Fruit fly (Drosophila melanogaster) whole organism, adult: ENCODE data around the gene AOX3.

Experiments
- CG11617 ChIP-seq: fragments of 200-800 bp; sonication (Bioruptor generic); optimal IDR thresholded peaks from 2 replicates; lab custom pipeline; 2017; ENCODE audit warnings: mild to moderate bottlenecking, missing biosample characterization, missing genetic modification reagents, missing genetic modification characterization
- CG12768 ChIP-seq: fragments of 200-800 bp; sonication (Bioruptor generic); optimal IDR thresholded peaks from 2 replicates; lab custom pipeline; 2017; ENCODE audit warnings: missing biosample characterization, missing genetic modification characterization, mild to moderate bottlenecking, moderate library complexity, missing genetic modification reagents
- CG14711 ChIP-seq: fragments of 200-800 bp; sonication (Bioruptor generic); optimal IDR thresholded peaks from 2 replicates; lab custom pipeline; 2018; ENCODE audit warnings: missing biosample characterization, mild to moderate bottlenecking, missing genetic modification characterization, moderate library complexity
- CG1620 ChIP-seq: fragments of 200-800 bp; sonication (Bioruptor generic); optimal IDR thresholded peaks from 2 replicates; lab custom pipeline; 2016; ENCODE audit warnings: missing biosample characterization, missing genetic modification characterization
- CG33017 ChIP-seq: fragments of 200-800 bp; sonication (Bioruptor generic); optimal IDR thresholded peaks from 2 replicates; lab custom pipeline; 2018; ENCODE audit warnings: missing biosample characterization, mild to moderate bottlenecking, missing genetic modification characterization, moderate library complexity
- CG5204 ChIP-seq: fragments of 200-800 bp; sonication (Bioruptor generic); optimal IDR thresholded peaks from 2 replicates; lab custom pipeline; 2016; ENCODE audit warnings: missing biosample characterization, missing genetic modification characterization
- CG7045 ChIP-seq: fragments of 200-800 bp; sonication (Bioruptor generic); optimal IDR thresholded peaks from 2 replicates; lab custom pipeline; 2017; ENCODE audit warnings: missing biosample characterization, mild to moderate bottlenecking, missing genetic modification characterization
- CG7101 ChIP-seq: fragments of 200-800 bp; sonication (Bioruptor generic); optimal IDR thresholded peaks from 2 replicates; lab custom pipeline; 2018; ENCODE audit warnings: missing biosample characterization, mild to moderate bottlenecking, missing genetic modification characterization, moderate library complexity
- Clk ChIP-seq: fragments of 200-800 bp; sonication (Bioruptor generic); optimal IDR thresholded peaks from 2 replicates; lab custom pipeline; 2017; ENCODE audit warnings: missing biosample characterization, missing genetic modification characterization
- Crg-1 ChIP-seq: fragments of 200-800 bp; sonication (Bioruptor generic); optimal IDR thresholded peaks from 2 replicates; lab custom pipeline; 2016; ENCODE audit warnings: missing biosample characterization, missing genetic modification characterization
- Hr96 ChIP-seq: fragments of 200-800 bp; sonication (Bioruptor generic); optimal IDR thresholded peaks from 2 replicates; lab custom pipeline; 2016; ENCODE audit warnings: missing biosample characterization, missing genetic modification characterization
- Mnt ChIP-seq: fragments of 200-800 bp; sonication (Bioruptor generic); optimal IDR thresholded peaks from 2 replicates; lab custom pipeline; 2016; ENCODE audit warnings: missing biosample characterization, mild to moderate bottlenecking, missing genetic modification characterization
- bab1 ChIP-seq: fragments of 200-800 bp; sonication (Bioruptor generic); optimal IDR thresholded peaks from 3 replicates; lab custom pipeline; 2019; ENCODE audit warnings: missing biosample characterization, mild to moderate bottlenecking, missing genetic modification characterization, moderate library complexity
- cic ChIP-seq: fragments of 200-800 bp; sonication (Bioruptor generic); optimal IDR thresholded peaks from 2 replicates; lab custom pipeline; 2017; ENCODE audit warnings: missing biosample characterization, mild to moderate bottlenecking, missing genetic modification characterization, moderate library complexity
- cnc ChIP-seq, 2 experiments: fragments of >200 bp; optimal IDR thresholded peaks; 2 replicates each; lab custom pipeline; 2017
- kay ChIP-seq: fragments of 200-800 bp; sonication (Bioruptor generic); peaks from one replicate; lab custom pipeline; 2016; ENCODE audit warnings: missing biosample characterization, missing genetic modification characterization, borderline replicate concordance
- ovo ChIP-seq: fragments of 200-800 bp; sonication (Bioruptor generic); optimal IDR thresholded peaks from 2 replicates; lab custom pipeline; 2016; ENCODE audit warnings: missing biosample characterization, missing genetic modification characterization
- pad ChIP-seq: fragments of 200-800 bp; sonication (Bioruptor generic); optimal IDR thresholded peaks from 3 replicates; lab custom pipeline; 2017; ENCODE audit warnings: missing biosample characterization, missing genetic modification characterization, mild to moderate bottlenecking, moderate library complexity, missing genetic modification reagents
- tj ChIP-seq: fragments of 200-800 bp; sonication (Bioruptor generic); optimal IDR thresholded peaks from 3 replicates; lab custom pipeline; 2017; ENCODE audit warnings: missing biosample characterization, mild to moderate bottlenecking, missing genetic modification characterization, moderate library complexity
- toe ChIP-seq: fragments of 200-800 bp; sonication (Bioruptor generic); optimal IDR thresholded peaks from 2 replicates; lab custom pipeline; 2016; ENCODE audit warnings: missing biosample characterization, missing genetic modification characterization

The AOX3 gene

dm6 chr3R:15547827-15548517 lies at the start of gene AOX3:
Gene AOX3 (minus strand): TSS chr3R:15548188.
- TF ChIP-seq CG14711 (tag; lab: Kevin White, UChicago) (peak; percentile 44), CG7101 (tag; lab: Kevin White, UChicago) (peak; percentile 31), CG12768 (GFP tag; lab: Kevin White, UChicago) (peak; percentile 50), Hr96 (GFP tag; lab: Kevin White, UChicago) (no peak), toe (peak; percentile 60), kay (GFP tag; lab: Kevin White, UChicago) (peak; percentile 97), CG1620 (GFP tag; lab: Kevin White, UChicago) (peak; percentile 44), cnc (optimal IDR thresholded peaks at IDR 0.05; lab: Kevin White, UChicago) (peak; percentile 73 to 99), CG7045 (GFP tag; lab: Kevin White, UChicago) (peak; percentile 36), Clk (GFP tag; lab: Kevin White, UChicago) (peak; percentile 4), CG11617 (peak; percentile 66), CG33017 (tag; lab: Kevin White, UChicago) (peak; percentile 49), ovo (GFP tag; lab: Kevin White, UChicago) (peak; percentile 51), bab1 (GFP tag; lab: Kevin White, UChicago) (peak; percentile 52), Mnt (no peak), CG5204 (GFP tag; lab: Kevin White, UChicago) (peak; percentile 46), cic (GFP tag; lab: Kevin White, UChicago) (peak; percentile 27), pad (GFP tag; lab: Kevin White, UChicago) (peak; percentile 67), tj (GFP tag; lab: Kevin White, UChicago) (peak; percentile 77), Crg-1 (GFP tag; lab: Kevin White, UChicago) (no peak)

- TF ChIP-seq CG33017 (tag; lab: Kevin White, UChicago) (no peak), CG12768 (GFP tag; lab: Kevin White, UChicago) (no peak), CG7045 (GFP tag; lab: Kevin White, UChicago) (no peak), Hr96 (GFP tag; lab: Kevin White, UChicago) (no peak), ovo (GFP tag; lab: Kevin White, UChicago) (no peak), CG11617 (no peak), cic (GFP tag; lab: Kevin White, UChicago) (no peak), tj (GFP tag; lab: Kevin White, UChicago) (no peak), Crg-1 (GFP tag; lab: Kevin White, UChicago) (no peak), CG5204 (GFP tag; lab: Kevin White, UChicago) (no peak), Mnt (no peak), kay (GFP tag; lab: Kevin White, UChicago) (no peak), CG1620 (GFP tag; lab: Kevin White, UChicago) (no peak), CG14711 (tag; lab: Kevin White, UChicago) (no peak), CG7101 (tag; lab: Kevin White, UChicago) (no peak), pad (GFP tag; lab: Kevin White, UChicago) (no peak), bab1 (GFP tag; lab: Kevin White, UChicago) (no peak), cnc (optimal IDR thresholded peaks at IDR 0.05; lab: Kevin White, UChicago) (no peak)
Observed at dm6 chr3R:15596022-15596438, 48.0 kb upstream of the AOX3 start.

dm6 chr3R:15588567-15589321 lies 40.8 kb upstream of the AOX3 start:
- no peak for TF ChIP-seq bab1 (GFP tag; lab: Kevin White, UChicago)
- TF ChIP-seq CG7101 (tag; lab: Kevin White, UChicago): no peak
- no peak for TF ChIP-seq cnc (optimal IDR thresholded peaks at IDR 0.05; lab: Kevin White, UChicago)
- TF ChIP-seq CG33017 (tag; lab: Kevin White, UChicago): no peak
- TF ChIP-seq cic (GFP tag; lab: Kevin White, UChicago): no peak
- TF ChIP-seq Mnt: no peak
- TF ChIP-seq CG7045 (GFP tag; lab: Kevin White, UChicago): no peak

- no peak for TF ChIP-seq CG12768 (GFP tag; lab: Kevin White, UChicago)
- no peak for TF ChIP-seq Crg-1 (GFP tag; lab: Kevin White, UChicago)
- no peak for TF ChIP-seq toe
- TF ChIP-seq tj (GFP tag; lab: Kevin White, UChicago): no peak
- no peak for TF ChIP-seq CG11617
- no peak for TF ChIP-seq pad (GFP tag; lab: Kevin White, UChicago)
- TF ChIP-seq CG5204 (GFP tag; lab: Kevin White, UChicago): no peak
- no peak for TF ChIP-seq cic (GFP tag; lab: Kevin White, UChicago)
- TF ChIP-seq CG33017 (tag; lab: Kevin White, UChicago): no peak
- no peak for TF ChIP-seq ovo (GFP tag; lab: Kevin White, UChicago)
Observed at dm6 chr3R:15587491-15587890, 39.5 kb upstream of the AOX3 start.

dm6 chr3R:15584523-15585149 lies 36.6 kb upstream of the AOX3 start:
- TF ChIP-seq CG7101 (tag; lab: Kevin White, UChicago) (no peak), toe (no peak), CG33017 (tag; lab: Kevin White, UChicago) (no peak), ovo (GFP tag; lab: Kevin White, UChicago) (no peak), CG5204 (GFP tag; lab: Kevin White, UChicago) (no peak), Mnt (no peak), CG12768 (GFP tag; lab: Kevin White, UChicago) (no peak), Clk (GFP tag; lab: Kevin White, UChicago) (no peak), Hr96 (GFP tag; lab: Kevin White, UChicago) (no peak)
